Fruit fly (Drosophila melanogaster): ENCODE results near the gene Ufl1.
A peak's percentile ranks its signal among the peaks of the same experiment; 100 is the strongest.

Gene Ufl1

DNA sequence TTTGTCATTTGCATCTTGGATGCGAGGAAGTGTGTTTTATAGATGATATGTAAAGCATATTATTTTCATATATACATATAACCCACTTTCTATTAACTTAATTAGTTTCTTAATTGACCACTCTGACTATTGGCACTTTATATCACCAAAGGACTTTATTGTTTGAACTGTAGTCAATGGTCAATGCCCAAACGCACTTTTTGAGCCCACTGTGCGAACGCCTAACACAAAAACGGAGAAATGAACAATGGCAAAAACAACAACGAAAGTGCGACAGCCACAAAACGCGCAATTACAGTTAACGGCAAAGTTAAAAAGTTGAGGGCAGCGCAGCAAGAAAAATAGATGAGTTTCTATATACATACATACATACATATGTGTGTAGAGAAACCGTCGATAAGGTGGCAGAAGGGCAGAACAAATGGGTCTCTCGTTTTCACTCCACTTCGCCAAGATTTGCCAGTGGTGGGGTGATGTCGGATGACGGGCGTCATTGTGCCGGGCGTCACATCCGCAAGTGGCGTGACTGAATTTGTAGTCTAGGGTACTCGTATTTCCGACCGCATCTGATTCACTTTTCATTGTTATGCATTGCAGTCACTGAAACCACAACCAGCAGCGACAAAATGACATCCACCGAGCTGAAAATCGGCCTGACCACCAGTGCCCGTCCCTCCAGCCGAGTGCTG, 2.2 kb upstream of the Ufl1 start:
- TF ChIP-seq CG32006 (GFP tag; optimal IDR thresholded peaks at IDR 0.05): peak; percentile 38
- TF ChIP-seq ss (GFP tag; optimal IDR thresholded peaks at IDR 0.05): peak in 1 of 2 experiments; percentile 6
- TF ChIP-seq Sox15 (GFP tag; optimal IDR thresholded peaks at IDR 0.05): no peak
- TF ChIP-seq Ets21C (GFP tag; optimal IDR thresholded peaks at IDR 0.05): no peak
- TF ChIP-seq CG6276 (GFP tag; optimal IDR thresholded peaks at IDR 0.05): no peak
- no peak for TF ChIP-seq CG6854 (GFP tag; optimal IDR thresholded peaks at IDR 0.05)
- no peak for TF ChIP-seq CG6163 (GFP tag; IDR thresholded peaks at IDR 0.05)
- TF ChIP-seq achi (GFP tag; optimal IDR thresholded peaks at IDR 0.05): peak; percentile 0
- no peak for TF ChIP-seq Lpt (GFP tag; optimal IDR thresholded peaks at IDR 0.05)
- TF ChIP-seq dac (GFP tag; optimal IDR thresholded peaks at IDR 0.05): no peak
- TF ChIP-seq CG31627 (GFP tag; optimal IDR thresholded peaks at IDR 0.05): no peak
- peak; percentile 35 for TF ChIP-seq acj6 (GFP tag; optimal IDR thresholded peaks at IDR 0.05)
- no peak for TF ChIP-seq lz (GFP tag; optimal IDR thresholded peaks at IDR 0.05)
- TF ChIP-seq cyc (GFP tag; optimal IDR thresholded peaks at IDR 0.05): no peak
- no peak for TF ChIP-seq CG3032 (tag; optimal IDR thresholded peaks at IDR 0.05)
- no peak for TF ChIP-seq svp (GFP tag)
- peak; percentile 8 for TF ChIP-seq CG16779 (tag; optimal IDR thresholded peaks at IDR 0.05)
- peak; percentile 48 for TF ChIP-seq Sox102F (GFP tag; optimal IDR thresholded peaks at IDR 0.05)
- TF ChIP-seq CG11294 (GFP tag; IDR thresholded peaks at IDR 0.05): no peak
- TF ChIP-seq eg (GFP tag; IDR thresholded peaks at IDR 0.05): no peak
- no peak for TF ChIP-seq CG3919 (GFP tag; optimal IDR thresholded peaks at IDR 0.05)
- no peak for TF ChIP-seq Eip75B (GFP tag; optimal IDR thresholded peaks at IDR 0.05)
- TF ChIP-seq CG11762 (GFP tag; optimal IDR thresholded peaks at IDR 0.05; ENCODE audit: insufficient read depth): no peak
- TF ChIP-seq Hr4 (GFP tag; optimal IDR thresholded peaks at IDR 0.05): peak; percentile 35
- no peak for TF ChIP-seq fd85E (GFP tag; optimal IDR thresholded peaks at IDR 0.05)
- TF ChIP-seq net (GFP tag; optimal IDR thresholded peaks at IDR 0.05): no peak
- no peak for TF ChIP-seq spab (GFP tag; optimal IDR thresholded peaks at IDR 0.05)
- TF ChIP-seq CG6792 (GFP tag; optimal IDR thresholded peaks at IDR 0.05): no peak
- no peak for TF ChIP-seq Blimp-1 (GFP tag; optimal IDR thresholded peaks at IDR 0.05)
- no peak for TF ChIP-seq CG10669 (GFP tag; optimal IDR thresholded peaks at IDR 0.05)
- peak; percentile 33 for TF ChIP-seq Hr39 (GFP tag; optimal IDR thresholded peaks at IDR 0.05)

- TF ChIP-seq topi (GFP tag; optimal IDR thresholded peaks at IDR 0.05) (peak; percentile 96), Blimp-1 (GFP tag; optimal IDR thresholded peaks at IDR 0.05) (peak; percentile 89), Eip93F (GFP tag; optimal IDR thresholded peaks at IDR 0.05) (peak; percentile 78), CG34406 (GFP tag; optimal IDR thresholded peaks at IDR 0.05) (peak; percentile 93), eg (GFP tag; IDR thresholded peaks at IDR 0.05) (no peak), CG6792 (GFP tag; optimal IDR thresholded peaks at IDR 0.05) (peak; percentile 93), Sox15 (GFP tag; optimal IDR thresholded peaks at IDR 0.05) (peak; percentile 85), CG11294 (GFP tag; IDR thresholded peaks at IDR 0.05) (no peak), dsx (GFP tag; optimal IDR thresholded peaks at IDR 0.05; ENCODE audit: poor library complexity, severe bottlenecking) (peak; percentile 87), CG32006 (GFP tag; optimal IDR thresholded peaks at IDR 0.05) (peak; percentile 93), CG7368 (GFP tag; optimal IDR thresholded peaks at IDR 0.05) (peak; percentile 94), CG8632 (GFP tag; optimal IDR thresholded peaks at IDR 0.05) (peak; percentile 93), ss (GFP tag; optimal IDR thresholded peaks at IDR 0.05) (peak; percentile 85 to 88), CG10631 (GFP tag; optimal IDR thresholded peaks at IDR 0.05) (peak; percentile 92), CG11902 (GFP tag; optimal IDR thresholded peaks at IDR 0.05) (peak; percentile 91), CG6854 (GFP tag; optimal IDR thresholded peaks at IDR 0.05) (peak; percentile 88), achi (GFP tag; optimal IDR thresholded peaks at IDR 0.05) (peak; percentile 93), fkh (GFP tag; optimal IDR thresholded peaks at IDR 0.05) (peak; percentile 69), OdsH (GFP tag; optimal IDR thresholded peaks at IDR 0.05) (peak; percentile 95), pdm3 (GFP tag; optimal IDR thresholded peaks at IDR 0.05) (peak; percentile 94), lz (GFP tag; optimal IDR thresholded peaks at IDR 0.05) (peak; percentile 93), spab (GFP tag; optimal IDR thresholded peaks at IDR 0.05) (peak; percentile 90), Met (GFP tag; optimal IDR thresholded peaks at IDR 0.05) (peak; percentile 97), Sox14 (GFP tag; optimal IDR thresholded peaks at IDR 0.05) (peak; percentile 97), CG15336 (GFP tag; IDR thresholded peaks at IDR 0.05) (no peak), CG3032 (tag; optimal IDR thresholded peaks at IDR 0.05) (peak; percentile 89), CG6808 (GFP tag; optimal IDR thresholded peaks at IDR 0.05) (peak; percentile 91), CG31627 (GFP tag; optimal IDR thresholded peaks at IDR 0.05) (peak; percentile 96), cyc (GFP tag; optimal IDR thresholded peaks at IDR 0.05) (peak; percentile 96), Gug (GFP tag; IDR thresholded peaks at IDR 0.05) (no peak), CG8119 (GFP tag; IDR thresholded peaks at IDR 0.05) (no peak), Hr39 (GFP tag; optimal IDR thresholded peaks at IDR 0.05) (peak; percentile 96), Lpt (GFP tag; optimal IDR thresholded peaks at IDR 0.05) (peak; percentile 89)
Observed at dm6 chr3R:7075712-7076183, 1.5 kb upstream of the Ufl1 start.

Data from whole organism, prepupa.